Fruit fly (Drosophila melanogaster): ENCODE data around the gene dpy.

DNA sequence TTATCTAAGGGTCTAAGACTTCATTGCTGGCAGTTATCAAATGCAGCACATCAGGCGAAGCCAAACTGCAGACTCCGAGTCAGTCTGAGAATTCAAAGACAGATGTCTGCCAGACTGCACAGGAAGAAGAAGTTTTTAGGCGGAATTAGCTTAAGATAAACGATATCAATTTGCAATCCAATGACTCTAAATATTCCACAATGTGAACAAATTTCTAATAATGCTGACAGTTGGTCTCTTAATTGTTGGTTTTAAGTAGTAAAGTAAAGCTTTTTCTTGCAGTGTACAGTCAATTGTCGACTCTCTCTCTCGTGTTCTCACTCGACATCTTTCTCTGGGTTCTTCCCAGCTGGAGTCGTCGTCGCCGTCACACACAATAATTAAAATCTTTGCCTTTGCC is 34.7 kb upstream of the dpy start:
- TF ChIP-seq psq (optimal IDR thresholded peaks at IDR 0.05): no peak
- no peak for TF ChIP-seq Dll (optimal IDR thresholded peaks at IDR 0.05)
- no peak for TF ChIP-seq CG8478 (optimal IDR thresholded peaks at IDR 0.05)
- no peak for TF ChIP-seq pan (optimal IDR thresholded peaks at IDR 0.05)
